Fruit fly (Drosophila melanogaster): ENCODE measurements around the gene CG10283.

dm6 chr2L:18465402-18466201 lies 18.7 kb downstream of the CG10283 start:
- TF ChIP-seq CG6854 (GFP tag; optimal IDR thresholded peaks at IDR 0.05) (no peak), Sox15 (GFP tag; optimal IDR thresholded peaks at IDR 0.05) (peak; percentile 51), Sox102F (GFP tag; optimal IDR thresholded peaks at IDR 0.05) (peak; percentile 75), CG11294 (GFP tag; IDR thresholded peaks at IDR 0.05) (peak; percentile 29; the same call in 1 of the 2 replicates), CG6276 (GFP tag; optimal IDR thresholded peaks at IDR 0.05) (peak; percentile 63), CG1621 (tag; optimal IDR thresholded peaks at IDR 0.05) (peak; percentile 6), CG32006 (GFP tag; optimal IDR thresholded peaks at IDR 0.05) (peak; percentile 87), topi (GFP tag; optimal IDR thresholded peaks at IDR 0.05) (peak; percentile 88), lz (GFP tag; optimal IDR thresholded peaks at IDR 0.05) (peak; percentile 80)
